Worm (Caenorhabditis elegans) whole organism, L4/young adult: Measurements from ENCODE around the gene phyh-1.

Experiments
- W03F9.2 ChIP-seq: fragments of 150-350 bp; optimal IDR thresholded peaks from 2 replicates; lab custom pipeline; 2014; ENCODE audit warnings: missing biosample characterization, missing genetic modification characterization
- dao-5 ChIP-seq: sonication (generic microtip); optimal IDR thresholded peaks from 2 replicates; lab custom pipeline; 2016; ENCODE audit warnings: missing genotype, missing genetic modification characterization, moderate library complexity, missing compliant biosample characterization
- him-1 ChIP-seq: sonication (generic microtip); optimal IDR thresholded peaks from 2 replicates; lab custom pipeline; 2016; ENCODE audit warnings: missing genotype, missing genetic modification reagents, missing genetic modification characterization, missing compliant biosample characterization

Gene phyh-1

ce11 chrIV:17247184-17247583, 12.0 kb downstream of the phyh-1 start:
- TF ChIP-seq him-1 (tag; lab: Kevin White, UChicago) (no peak), dao-5 (no peak), W03F9.2 (tag; lab: Kevin White, UChicago) (no peak)

DNA sequence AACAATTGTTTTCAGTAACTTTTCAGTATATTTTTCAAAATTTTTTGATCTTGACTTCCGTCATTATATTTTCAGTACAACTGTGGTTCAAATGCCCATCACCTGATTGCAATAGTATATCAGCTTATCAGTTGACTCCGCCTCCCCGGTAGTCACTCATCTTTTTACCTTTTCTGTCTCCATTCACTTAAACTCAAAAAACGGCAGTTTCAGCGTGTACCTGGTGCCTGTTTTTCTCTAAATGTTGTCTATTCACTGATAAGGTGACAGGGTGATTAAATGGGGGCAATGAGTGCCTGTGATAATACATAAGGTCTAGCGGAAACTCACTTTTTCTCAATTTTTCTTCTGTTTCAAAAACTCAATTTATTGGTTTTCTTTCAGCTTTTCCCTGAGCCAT, 14.0 kb downstream of the phyh-1 start, which contains the start of gene ZK550.2:
Gene ZK550.2 (plus strand): TSS at position 385 of the 400 bp plus-strand sequence.
- TF ChIP-seq W03F9.2 (tag; lab: Kevin White, UChicago) (peak; percentile 38), him-1 (tag; lab: Kevin White, UChicago) (no peak)

DNA sequence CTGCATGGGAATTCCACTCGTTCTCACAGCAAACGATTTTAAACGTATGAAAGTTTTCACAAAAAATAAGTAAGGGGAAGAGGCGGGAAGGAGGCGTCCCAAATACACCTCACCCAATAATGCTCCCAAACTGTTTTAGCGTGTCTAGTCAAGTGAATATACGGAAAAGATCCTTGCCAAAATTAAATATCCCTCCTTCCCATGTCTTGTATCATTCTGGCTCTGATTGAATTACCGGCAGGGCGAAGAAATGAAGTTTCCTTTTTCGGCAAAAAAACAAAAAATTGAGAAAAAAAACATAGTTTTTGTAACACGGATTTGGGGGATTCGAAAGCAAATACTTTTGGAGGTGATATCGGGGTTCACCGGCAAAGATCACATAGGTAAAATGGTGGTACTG, 20.3 kb downstream of the phyh-1 start:
- TF ChIP-seq him-1 (tag; lab: Kevin White, UChicago) (no peak), W03F9.2 (tag; lab: Kevin White, UChicago) (no peak), dao-5 (no peak)

DNA sequence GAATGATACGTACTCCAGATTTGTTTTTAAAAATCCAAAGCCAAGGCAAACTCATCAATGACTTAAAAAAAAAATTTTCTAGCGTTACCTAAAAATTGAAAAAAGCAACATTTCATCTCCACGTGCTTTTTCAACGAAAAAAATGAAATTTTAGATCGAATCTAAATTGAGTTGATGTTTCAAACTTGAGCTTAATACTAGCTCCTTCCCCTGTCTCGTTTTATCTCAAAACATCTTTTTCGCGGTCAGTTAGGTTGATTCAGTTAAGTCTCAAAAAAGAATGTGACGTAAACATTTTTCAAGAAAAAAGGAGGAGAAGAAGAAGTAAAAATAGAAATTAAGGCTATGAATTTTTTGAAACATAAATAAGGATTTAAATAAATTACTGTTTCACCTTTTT, 22.2 kb downstream of the phyh-1 start:
- no peak for TF ChIP-seq him-1 (tag; lab: Kevin White, UChicago)

DNA sequence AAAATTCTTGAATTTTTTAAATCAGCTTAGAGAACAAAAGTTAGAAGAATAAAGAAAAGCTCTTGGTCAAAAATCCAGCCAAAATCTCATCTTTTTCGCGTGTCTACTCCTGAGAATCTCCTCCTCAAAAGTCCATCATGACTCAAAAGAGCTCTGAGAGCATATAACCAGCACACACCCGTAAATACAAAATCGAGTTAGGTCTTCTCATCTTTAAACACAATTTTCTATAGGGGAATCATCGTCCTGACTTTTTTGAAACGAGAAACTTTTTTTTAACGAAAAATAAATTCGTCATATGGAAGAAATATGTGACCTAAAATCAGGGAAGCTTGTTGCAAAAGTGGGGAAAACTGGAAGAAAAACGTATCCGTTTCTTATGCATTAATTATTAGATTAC, 25.7 kb downstream of the phyh-1 start:
- TF ChIP-seq dao-5, result no peak

DNA sequence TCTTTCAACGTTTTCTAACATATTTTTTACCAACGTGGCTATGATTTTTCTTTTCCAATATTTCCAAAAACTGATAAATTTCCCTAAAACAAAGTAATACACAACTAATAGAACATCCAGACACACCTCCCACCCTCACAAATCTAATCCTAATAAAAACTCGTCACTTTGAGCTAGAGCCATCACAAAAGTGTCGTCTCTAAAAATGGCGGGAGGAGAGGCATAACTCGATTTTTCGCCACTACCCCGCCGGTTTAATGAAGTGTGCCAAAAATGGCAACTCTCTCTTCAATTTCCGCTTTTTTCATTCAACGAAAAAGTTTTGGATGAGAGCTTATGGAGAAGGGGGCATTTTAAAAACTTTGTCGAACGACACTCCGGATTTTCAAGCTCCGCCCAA, 26.3 kb downstream of the phyh-1 start:
- TF ChIP-seq him-1 (tag; lab: Kevin White, UChicago), result no peak
- TF ChIP-seq dao-5, result no peak
- TF ChIP-seq W03F9.2 (tag; lab: Kevin White, UChicago), result no peak

ce11 chrIV:17230958-17231357, 28.3 kb downstream of the phyh-1 start, which contains the start of gene npr-32:
npr-32 (minus strand) TSS chrIV:17231058.
- TF ChIP-seq dao-5 (no peak), W03F9.2 (tag; lab: Kevin White, UChicago) (no peak)

DNA sequence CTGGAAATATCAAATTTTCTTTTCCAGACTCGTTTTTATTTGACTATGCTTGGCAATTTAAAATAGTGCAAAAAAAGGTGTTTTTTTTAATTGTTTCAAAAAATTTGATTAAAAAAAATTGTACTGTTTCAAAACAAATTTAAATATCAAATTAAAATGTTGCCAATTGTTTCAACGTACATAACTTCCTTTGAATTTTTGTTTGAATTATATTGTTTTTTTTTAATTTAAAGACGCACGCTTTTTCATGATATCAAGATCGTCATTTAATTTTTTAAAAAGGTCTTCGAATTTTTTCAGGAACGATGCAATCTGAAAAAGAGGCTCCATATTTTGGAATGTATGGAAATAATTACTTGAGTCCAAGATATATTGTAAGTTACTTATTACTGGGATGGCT, 35.7 kb downstream of the phyh-1 start, which contains the start of gene Y116A8B.4:
Gene Y116A8B.4 (plus strand): TSS at position 301 of the 400 bp plus-strand sequence.
- TF ChIP-seq him-1 (tag; lab: Kevin White, UChicago) (no peak), W03F9.2 (tag; lab: Kevin White, UChicago) (no peak), dao-5 (no peak)

ce11 chrIV:17216048-17216447, 43.2 kb downstream of the phyh-1 start, which contains the start of gene Y116A8B.1:
Y116A8B.1 (plus strand) TSS chrIV:17216348.
- TF ChIP-seq him-1 (tag; lab: Kevin White, UChicago) (no peak), dao-5 (no peak), W03F9.2 (tag; lab: Kevin White, UChicago) (no peak)

- TF ChIP-seq W03F9.2 (tag; lab: Kevin White, UChicago) (no peak), him-1 (tag; lab: Kevin White, UChicago) (no peak), dao-5 (no peak)
Measured at ce11 chrIV:17215070-17215469, 44.1 kb downstream of the phyh-1 start.

- TF ChIP-seq him-1 (tag; lab: Kevin White, UChicago) (no peak), W03F9.2 (tag; lab: Kevin White, UChicago) (no peak), dao-5 (no peak)
Measured at ce11 chrIV:17210754-17211153, 48.5 kb downstream of the phyh-1 start.

- TF ChIP-seq him-1 (tag; lab: Kevin White, UChicago) (no peak), dao-5 (no peak), W03F9.2 (tag; lab: Kevin White, UChicago) (no peak)
Measured at ce11 chrIV:17209309-17209708, 49.9 kb downstream of the phyh-1 start.

- no peak for TF ChIP-seq him-1 (tag; lab: Kevin White, UChicago)
- TF ChIP-seq W03F9.2 (tag; lab: Kevin White, UChicago), result no peak
- TF ChIP-seq dao-5, result no peak
Measured at ce11 chrIV:17207864-17208263, 51.3 kb downstream of the phyh-1 start.
